Fruit fly (Drosophila melanogaster) whole organism, embryonic: ENCODE measurements around the gene RhoGAP100F.

Source experiments
- ATbp ChIP-seq: fragments of 200-800 bp; sonication (Bioruptor generic); optimal IDR thresholded peaks from 2 replicates; lab custom pipeline; 2017; ENCODE audit warnings: missing biosample characterization, mild to moderate bottlenecking, missing genetic modification characterization, missing genetic modification reagents
- CG11247 ChIP-seq: fragments of 200-800 bp; sonication (Bioruptor generic); IDR thresholded peaks from 2 replicates; pipeline ENCODE4 v1.3.6; 2022; ENCODE audit warnings: missing biosample characterization, missing genetic modification characterization
- CG11504 ChIP-seq: fragments of 200-800 bp; sonication (Bioruptor generic); optimal IDR thresholded peaks from 3 replicates; lab custom pipeline; 2019; ENCODE audit warnings: missing biosample characterization, mild to moderate bottlenecking, missing genetic modification characterization, moderate library complexity
- CG11696 ChIP-seq: fragments of 200-800 bp; sonication (Bioruptor generic); IDR thresholded peaks from 2 replicates; pipeline ENCODE4 v1.3.6; 2022; ENCODE audit warnings: missing biosample characterization, missing genetic modification characterization
- CG12942 ChIP-seq: fragments of 200-800 bp; sonication (Bioruptor generic); optimal IDR thresholded peaks from 3 replicates; lab custom pipeline; 2016; ENCODE audit warnings: missing biosample characterization, missing genetic modification characterization
- CG13894 ChIP-seq: fragments of 200-800 bp; sonication (Bioruptor generic); optimal IDR thresholded peaks from 3 replicates; lab custom pipeline; 2018; ENCODE audit warnings: missing biosample characterization, mild to moderate bottlenecking, missing genetic modification characterization, moderate library complexity
- CG1529 ChIP-seq: fragments of 200-800 bp; sonication (Bioruptor generic); optimal IDR thresholded peaks from 3 replicates; lab custom pipeline; 2018; ENCODE audit warnings: missing biosample characterization, missing genetic modification characterization
- CG15514 ChIP-seq: fragments of 200-800 bp; sonication (Bioruptor generic); optimal IDR thresholded peaks from 3 replicates; lab custom pipeline; 2017; ENCODE audit warnings: missing biosample characterization, missing genetic modification characterization, mild to moderate bottlenecking, moderate library complexity, missing genetic modification reagents
- CG1603 ChIP-seq: fragments of 200-800 bp; sonication (Bioruptor generic); optimal IDR thresholded peaks from 2 replicates; lab custom pipeline; 2019; ENCODE audit warnings: missing biosample characterization, mild to moderate bottlenecking, missing genetic modification characterization, moderate library complexity
- CG1832 ChIP-seq: fragments of 200-800 bp; sonication (Bioruptor generic); optimal IDR thresholded peaks from 2 replicates; lab custom pipeline; 2017; ENCODE audit warnings: missing biosample characterization, mild to moderate bottlenecking, missing genetic modification characterization, inconsistent platforms
- CG3726 ChIP-seq: fragments of 200-800 bp; sonication (Bioruptor generic); IDR thresholded peaks from 3 replicates; pipeline ENCODE4, ENCODE4 v1.3.6; 2022; ENCODE audit warnings: missing biosample characterization, missing genetic modification characterization
- CG42726 ChIP-seq: fragments of 200-800 bp; sonication (Bioruptor generic); IDR thresholded peaks from 2 replicates; pipeline ENCODE4 v1.3.6; 2022; ENCODE audit warnings: missing biosample characterization, missing genetic modification characterization; ENCODE audit not compliant: partially characterized antibody
- CG4282 ChIP-seq: fragments of 200-800 bp; sonication (Bioruptor generic); optimal IDR thresholded peaks from 2 replicates; lab custom pipeline; 2016; ENCODE audit warnings: missing biosample characterization, missing genetic modification characterization
- CG4328 ChIP-seq: fragments of 200-800 bp; sonication (Bioruptor generic); optimal IDR thresholded peaks from 3 replicates; lab custom pipeline; 2017; ENCODE audit warnings: missing biosample characterization, missing genetic modification reagents, missing genetic modification characterization
- CG4820 ChIP-seq: fragments of 200-800 bp; sonication (Bioruptor generic); optimal IDR thresholded peaks from 3 replicates; lab custom pipeline; 2016; ENCODE audit warnings: missing biosample characterization, missing genetic modification characterization
- CG4854 ChIP-seq: fragments of 200-800 bp; sonication (Bioruptor generic); optimal IDR thresholded peaks from 2 replicates; lab custom pipeline; 2016; ENCODE audit warnings: missing biosample characterization, missing genetic modification characterization, inconsistent platforms
- CG6791 ChIP-seq: fragments of 200-800 bp; sonication (Bioruptor generic); IDR thresholded peaks from 3 replicates; pipeline ENCODE4 v1.3.6; 2022; ENCODE audit warnings: missing biosample characterization, missing genetic modification characterization; ENCODE audit not compliant: partially characterized antibody
- Dref ChIP-seq: fragments of 200-800 bp; sonication (Bioruptor generic); IDR thresholded peaks from 2 replicates; pipeline ENCODE4 v1.3.6; 2022; ENCODE audit warnings: missing biosample characterization, missing genetic modification characterization
- Drgx ChIP-seq: fragments of 200-800 bp; sonication (Bioruptor generic); IDR thresholded peaks from 2 replicates; pipeline ENCODE4 v1.3.6; 2022; ENCODE audit warnings: missing biosample characterization, missing genetic modification characterization
- E2f1 ChIP-seq: fragments of 200-800 bp; sonication (Bioruptor generic); IDR thresholded peaks from 2 replicates; pipeline ENCODE4 v1.3.6; 2022; ENCODE audit warnings: missing biosample characterization, missing genetic modification characterization
- Ets65A ChIP-seq: fragments of 200-800 bp; sonication (Bioruptor generic); peaks from one replicate; lab custom pipeline; 2016; ENCODE audit warnings: missing biosample characterization, missing genetic modification characterization
- Gsc ChIP-seq: fragments of 200-800 bp; sonication (Bioruptor generic); IDR thresholded peaks from 2 replicates; pipeline ENCODE4 v1.3.6; 2022; ENCODE audit warnings: missing biosample characterization, missing genetic modification characterization
- Hr78 ChIP-seq, 2 experiments: fragments of 200-800 bp in 1 of 2; fragments of >200 bp in 1 of 2; sonication (Bioruptor generic) in 1 of 2; optimal IDR thresholded peaks; 2 replicates each; lab custom pipeline; 2017 to 2019; ENCODE audit warnings: missing biosample characterization in 2 of 2, missing genetic modification characterization in 2 of 2, mild to moderate bottlenecking in 1 of 2, moderate library complexity in 1 of 2
- MBD-R2 ChIP-seq: fragments of 200-800 bp; sonication (Bioruptor generic); IDR thresholded peaks from 2 replicates; pipeline ENCODE4 v1.3.6; 2022; ENCODE audit warnings: missing biosample characterization, missing genetic modification characterization
- Pdp1 ChIP-seq, 2 experiments: fragments of 200-800 bp; sonication (Bioruptor generic); optimal IDR thresholded peaks; 3 replicates each; lab custom pipeline; 2016; ENCODE audit warnings: missing biosample characterization in 2 of 2, missing genetic modification characterization in 2 of 2, mild to moderate bottlenecking in 1 of 2, moderate library complexity in 1 of 2
- Ptx1 ChIP-seq: fragments of 200-800 bp; sonication (Bioruptor generic); IDR thresholded peaks from 2 replicates; pipeline ENCODE4 v1.3.6; 2022; ENCODE audit warnings: missing biosample characterization, missing genetic modification characterization
- Stat92E ChIP-seq, 3 experiments: fragments of >200 bp in 2 of 3; fragments of 200-800 bp in 1 of 3; sonication (Bioruptor generic) in 1 of 3; optimal IDR thresholded peaks; 2 replicates each; lab custom pipeline; 2017 to 2019; ENCODE audit warnings: missing biosample characterization in 3 of 3, missing genetic modification characterization in 3 of 3, mild to moderate bottlenecking in 1 of 3, moderate library complexity in 1 of 3
- ase ChIP-seq: fragments of 200-800 bp; sonication (Bioruptor generic); IDR thresholded peaks from 3 replicates; pipeline ENCODE4 v1.3.6; 2022; ENCODE audit warnings: missing biosample characterization, missing genetic modification characterization
- ash1 ChIP-seq: fragments of 200-800 bp; sonication (Bioruptor generic); optimal IDR thresholded peaks from 2 replicates; lab custom pipeline; 2018; ENCODE audit warnings: missing biosample characterization, mild to moderate bottlenecking, missing genetic modification characterization
- az2 ChIP-seq: fragments of 200-800 bp; sonication (Bioruptor generic); optimal IDR thresholded peaks from 3 replicates; lab custom pipeline; 2016; ENCODE audit warnings: missing biosample characterization, missing genetic modification characterization
- bsh ChIP-seq, 2 experiments: fragments of 200-800 bp; sonication (Bioruptor generic); optimal IDR thresholded peaks; 2 replicates each; lab custom pipeline; 2017 to 2018; ENCODE audit warnings: mild to moderate bottlenecking in 2 of 2, missing biosample characterization in 2 of 2, missing genetic modification characterization in 2 of 2, moderate library complexity in 1 of 2
- danr ChIP-seq: fragments of 200-800 bp; sonication (Bioruptor generic); IDR thresholded peaks from 2 replicates; pipeline ENCODE4 v1.3.6; 2022; ENCODE audit warnings: missing biosample characterization, missing genetic modification characterization
- dmrt11E ChIP-seq: fragments of 200-800 bp; sonication (Bioruptor generic); optimal IDR thresholded peaks from 3 replicates; lab custom pipeline; 2018; ENCODE audit warnings: missing biosample characterization, mild to moderate bottlenecking, missing genetic modification characterization, moderate library complexity
- fru ChIP-seq: fragments of >200 bp; optimal IDR thresholded peaks from 2 replicates; lab custom pipeline; 2017
- gce ChIP-seq: fragments of 200-800 bp; sonication (Bioruptor generic); IDR thresholded peaks from 3 replicates; pipeline ENCODE4 v1.3.6; 2022; ENCODE audit warnings: missing biosample characterization, missing genetic modification characterization
- gsb-n ChIP-seq: fragments of 200-800 bp; sonication (Bioruptor generic); optimal IDR thresholded peaks from 3 replicates; lab custom pipeline; 2018; ENCODE audit warnings: missing biosample characterization, mild to moderate bottlenecking, missing genetic modification characterization
- ind ChIP-seq: fragments of 200-800 bp; sonication (Bioruptor generic); optimal IDR thresholded peaks from 3 replicates; lab custom pipeline; 2016; ENCODE audit warnings: missing biosample characterization, missing genetic modification characterization
- lmd ChIP-seq: fragments of 200-800 bp; sonication (Bioruptor generic); IDR thresholded peaks from 2 replicates; pipeline ENCODE4 v1.3.6; 2022; ENCODE audit warnings: missing biosample characterization, missing genetic modification characterization
- mirr ChIP-seq: fragments of 200-800 bp; sonication (Bioruptor generic); optimal IDR thresholded peaks from 3 replicates; lab custom pipeline; 2018; ENCODE audit warnings: missing biosample characterization, mild to moderate bottlenecking, missing genetic modification characterization
- pb ChIP-seq: fragments of 200-800 bp; sonication (Bioruptor generic); optimal IDR thresholded peaks from 3 replicates; lab custom pipeline; 2016; ENCODE audit warnings: missing biosample characterization, missing genetic modification characterization
- rib ChIP-seq: fragments of 200-800 bp; sonication (Bioruptor generic); IDR thresholded peaks from 2 replicates; pipeline ENCODE4 v1.3.6; 2022; ENCODE audit warnings: missing biosample characterization, missing genetic modification characterization
- sens-2 ChIP-seq: fragments of 200-800 bp; sonication (Bioruptor generic); IDR thresholded peaks from 2 replicates; pipeline ENCODE4 v1.3.6; 2022; ENCODE audit warnings: missing biosample characterization, missing genetic modification characterization
- ssp ChIP-seq: fragments of 200-800 bp; sonication (Bioruptor generic); IDR thresholded peaks from 2 replicates; pipeline ENCODE4 v1.3.6; 2022; ENCODE audit warnings: missing biosample characterization, missing genetic modification characterization
- ttk ChIP-seq: fragments of 200-800 bp; sonication (Bioruptor generic); IDR thresholded peaks from 2 replicates; pipeline ENCODE4 v2.1.2; 2022; ENCODE audit warnings: missing biosample characterization, missing genetic modification characterization
- twi ChIP-seq: fragments of 200-800 bp; optimal IDR thresholded peaks from 2 replicates; lab custom pipeline; 2019; ENCODE audit warnings: missing biosample characterization, mild to moderate bottlenecking, missing genetic modification characterization, moderate library complexity
- tx ChIP-seq: fragments of 200-800 bp; sonication (Bioruptor generic); optimal IDR thresholded peaks from 2 replicates; lab custom pipeline; 2016; ENCODE audit warnings: missing biosample characterization, missing genetic modification characterization
- vvl ChIP-seq: fragments of 200-800 bp; sonication (Bioruptor generic); IDR thresholded peaks from 2 replicates; pipeline ENCODE4 v1.3.6; 2022; ENCODE audit warnings: missing biosample characterization, missing genetic modification characterization

RhoGAP100F gene

DNA sequence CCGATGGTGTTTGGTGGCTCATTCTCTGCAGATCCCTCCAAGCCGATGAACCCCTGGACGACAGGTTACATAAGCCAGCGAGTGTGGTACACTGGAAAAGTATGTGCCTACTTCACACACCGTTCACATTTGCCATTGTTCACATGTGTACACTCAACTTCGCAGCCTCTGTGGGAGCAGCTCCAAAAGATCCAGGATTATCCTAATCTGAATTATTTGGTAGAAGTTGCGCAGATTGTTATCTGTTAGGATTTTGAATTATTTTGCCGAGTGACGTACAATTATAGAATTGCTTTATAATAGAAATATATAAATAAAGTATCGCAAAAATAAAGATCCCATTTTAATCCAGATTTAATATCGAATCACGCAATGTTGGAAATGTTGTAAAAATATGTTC is 44.9 kb upstream of the RhoGAP100F start:
- no peak for TF ChIP-seq CG4328 (GFP tag; lab: Kevin White, UChicago)
- peak in 1 of 2 experiments; percentile 24 for TF ChIP-seq bsh (GFP tag; optimal IDR thresholded peaks at IDR 0.05; lab: Kevin White, UChicago)
- TF ChIP-seq dmrt11E (tag; lab: Kevin White, UChicago), result no peak
- TF ChIP-seq Pdp1 (GFP tag; optimal IDR thresholded peaks at IDR 0.05; lab: Kevin White, UChicago), result peak in 1 of 2 experiments; percentile 4

DNA sequence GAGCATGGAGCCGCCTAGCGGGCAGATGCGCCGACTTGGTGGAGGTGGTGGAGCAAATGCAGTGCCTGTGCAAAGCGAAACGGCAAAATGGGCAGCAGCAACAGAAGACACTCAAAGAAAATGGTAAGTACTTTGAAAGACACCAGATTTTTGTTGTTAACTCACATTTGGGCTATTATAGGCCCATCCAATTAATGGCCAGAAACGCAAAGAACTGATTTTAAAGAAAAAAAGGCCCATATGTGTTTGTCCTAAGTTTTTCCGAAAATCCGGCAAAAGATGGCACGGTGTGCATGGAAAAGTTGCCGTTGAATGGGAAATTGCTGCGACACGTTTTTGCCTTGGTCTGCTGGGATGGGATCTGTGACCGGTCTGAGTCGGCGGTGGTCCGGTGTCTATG is 44.2 kb upstream of the RhoGAP100F start:
- TF ChIP-seq Drgx (peak; percentile 86), twi (no peak), CG4282 (GFP tag; lab: Kevin White, UChicago) (no peak), CG11247 (no peak), bsh (GFP tag; optimal IDR thresholded peaks at IDR 0.05; lab: Kevin White, UChicago) (peak in 1 of 2 experiments; percentile 46), CG6791 (GFP tag; lab: Robert Waterston, UW) (0 out of 3 replicates have a peak, but pooled peaks have one; percentile 42), Hr78 (GFP tag; optimal IDR thresholded peaks at IDR 0.05; lab: Kevin White, UChicago) (no peak)

DNA sequence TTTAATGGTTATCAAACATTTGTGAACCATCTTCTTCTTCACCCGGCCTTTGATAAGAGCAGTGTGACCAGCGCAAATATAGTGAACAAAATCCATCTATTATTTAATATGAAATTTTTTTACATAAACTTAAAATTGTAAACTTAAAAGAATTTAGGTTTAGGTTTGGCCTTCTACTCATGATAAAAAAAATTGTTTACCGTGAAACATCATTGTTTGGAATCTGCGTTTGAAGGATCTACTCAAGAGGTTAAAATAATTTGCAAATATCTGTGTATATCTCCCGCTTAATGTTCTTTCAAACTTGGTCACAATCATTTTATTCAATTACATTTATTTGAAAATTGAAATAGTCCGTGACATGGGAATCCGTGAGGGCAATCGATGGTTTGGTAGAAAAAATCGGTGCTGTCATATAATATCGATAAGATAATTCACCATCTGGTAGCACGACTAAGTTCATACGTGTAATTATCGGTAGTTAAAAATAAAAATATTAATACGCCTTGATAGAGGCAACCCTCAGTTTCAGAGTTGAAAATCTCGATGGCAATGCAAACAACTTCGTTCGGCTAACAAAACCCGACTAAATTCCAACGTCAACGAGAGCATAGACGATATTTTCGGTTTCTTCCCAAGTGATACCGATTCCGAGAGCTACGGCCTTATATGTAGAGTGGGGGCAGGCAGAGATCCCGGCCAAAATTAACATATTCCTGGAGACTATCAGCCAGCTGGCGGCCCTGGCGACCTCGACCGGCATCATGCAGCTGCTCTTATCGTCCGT is 40.4 kb upstream of the RhoGAP100F start, which contains the start of the genes betaGlu and sip3:
betaGlu (minus strand) TSS at position 59 of the 787 bp plus-strand sequence.
sip3 (plus strand) TSS at position 430 of the 787 bp plus-strand sequence.
- no peak for TF ChIP-seq CG12942
- TF ChIP-seq tx (GFP tag; lab: Kevin White, UChicago), result no peak
- no peak for TF ChIP-seq CG1529 (GFP tag; lab: Kevin White, UChicago)
- no peak for TF ChIP-seq CG3726 (GFP tag; lab: Robert Waterston, UW)
- TF ChIP-seq gsb-n (tag; lab: Kevin White, UChicago), result no peak
- no peak for TF ChIP-seq gce (GFP tag; lab: Robert Waterston, UW)
- TF ChIP-seq az2 (GFP tag; lab: Kevin White, UChicago), result no peak
- no peak for TF ChIP-seq Ptx1
- peak; percentile 40 for TF ChIP-seq CG1603 (tag; lab: Kevin White, UChicago)
- no peak for TF ChIP-seq vvl
- no peak for TF ChIP-seq CG4820 (GFP tag; lab: Kevin White, UChicago)
- TF ChIP-seq fru (lab: Kevin White, UChicago), result no peak
- TF ChIP-seq E2f1 (GFP tag; lab: Robert Waterston, UW), result no peak
- TF ChIP-seq sens-2 (GFP tag; lab: Robert Waterston, UW), result no peak
- TF ChIP-seq CG15514 (GFP tag; lab: Kevin White, UChicago), result peak; percentile 94
- TF ChIP-seq CG13894 (tag; lab: Kevin White, UChicago), result no peak
- TF ChIP-seq ase (GFP tag; lab: Robert Waterston, UW), result no peak
- peak; percentile 89 for TF ChIP-seq CG42726 (GFP tag; lab: Robert Waterston, UW)
- no peak for TF ChIP-seq lmd (GFP tag; lab: Robert Waterston, UW)
- TF ChIP-seq pb (GFP tag; lab: Kevin White, UChicago), result no peak
- no peak for TF ChIP-seq Stat92E (GFP tag; optimal IDR thresholded peaks at IDR 0.05; lab: Kevin White, UChicago)
- TF ChIP-seq mirr, result no peak
- TF ChIP-seq MBD-R2 (GFP tag; lab: Robert Waterston, UW), result peak; percentile 32
- TF ChIP-seq CG4854, result no peak
- TF ChIP-seq ATbp, result no peak
- TF ChIP-seq ash1 (GFP tag; lab: Kevin White, UChicago), result no peak
- no peak for TF ChIP-seq danr (GFP tag; lab: Robert Waterston, UW)
- TF ChIP-seq CG11504, result no peak
- peak; percentile 90 for TF ChIP-seq CG6791 (GFP tag; lab: Robert Waterston, UW)
- TF ChIP-seq CG11696, result no peak
- no peak for TF ChIP-seq rib (GFP tag; lab: Robert Waterston, UW)
- TF ChIP-seq Gsc (GFP tag; lab: Robert Waterston, UW), result no peak
- TF ChIP-seq CG1832 (GFP tag; lab: Kevin White, UChicago), result no peak
- TF ChIP-seq Dref (GFP tag; lab: Robert Waterston, UW), result peak; percentile 91
- TF ChIP-seq Ets65A (GFP tag; lab: Kevin White, UChicago), result peak; percentile 64
- TF ChIP-seq ttk (GFP tag; lab: Robert Waterston, UW), result no peak
- TF ChIP-seq ssp, result no peak
- TF ChIP-seq ind (GFP tag; lab: Kevin White, UChicago), result no peak
